Worm (Caenorhabditis elegans): ENCODE results near the gene C18E9.9.
A peak's percentile ranks its signal among the peaks of the same experiment; 100 is the strongest.

The C18E9.9 gene

DNA sequence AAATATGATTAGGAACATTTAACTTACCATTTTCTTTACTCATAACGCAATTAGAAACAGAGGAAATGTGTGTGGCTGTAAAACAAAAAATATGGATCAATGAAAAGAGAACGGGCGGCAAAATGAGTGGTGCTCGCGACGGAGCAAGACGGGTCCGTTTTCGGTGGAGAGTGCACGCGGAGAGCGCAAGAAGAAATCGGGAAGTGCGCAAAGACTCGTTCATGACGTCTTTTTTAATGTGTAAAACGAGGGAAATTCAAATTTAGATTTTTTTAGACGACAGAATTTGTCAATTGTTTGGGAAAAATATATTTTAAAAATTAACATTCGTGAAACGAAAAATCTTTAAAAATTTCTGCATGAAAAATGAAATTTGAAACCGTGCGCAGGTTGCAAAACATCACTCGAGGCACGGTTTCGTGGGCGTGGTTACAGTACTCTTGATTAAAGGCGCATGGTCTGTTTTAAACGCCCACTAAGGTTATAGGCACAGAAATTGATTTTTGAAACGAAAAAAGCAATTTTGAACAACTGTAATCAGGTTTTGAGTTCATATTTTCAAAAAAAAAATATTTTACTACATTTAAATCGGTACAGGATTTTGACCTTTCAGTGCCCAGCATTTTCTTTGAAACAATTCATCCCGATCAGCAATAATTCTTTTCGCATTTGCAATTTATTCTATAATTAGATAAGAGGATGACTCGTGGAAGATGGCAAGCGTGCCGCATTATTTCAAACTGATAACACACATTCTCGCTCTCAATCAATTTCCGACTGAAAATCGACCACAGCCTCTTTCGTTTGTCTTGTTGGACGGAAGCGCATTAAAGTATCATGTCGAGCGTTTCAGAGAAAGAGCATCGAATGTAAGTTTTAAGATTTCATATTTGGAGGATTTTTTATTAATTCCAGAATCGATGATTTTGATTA is 19.8 kb downstream of the C18E9.9 start, which contains the start of the genes szy-20 and C18E9.5:
Gene szy-20 (minus strand): TSS at position 83 of the 933 bp plus-strand sequence.
Gene C18E9.5 (plus strand): TSS at position 730 of the 933 bp plus-strand sequence.
- no peak for TF ChIP-seq ztf-29 (GFP tag; IDR thresholded peaks at IDR 0.05)
- no peak for TF ChIP-seq ref-1 (GFP tag; conservative IDR thresholded peaks at IDR 0.05)
- TF ChIP-seq cog-1 (tag; optimal IDR thresholded peaks at IDR 0.05), result peak; percentile 40

- TF ChIP-seq ref-1 (GFP tag; conservative IDR thresholded peaks at IDR 0.05) (no peak), ztf-23 (GFP tag; IDR thresholded peaks at IDR 0.05) (0 out of 2 replicates have a peak, but pooled peaks have one; percentile 48), klf-2 (GFP tag; conservative IDR thresholded peaks at IDR 0.05) (no peak), ztf-29 (GFP tag; IDR thresholded peaks at IDR 0.05) (no peak)
Measured at ce11 chrII:8964835-8965234, 24.5 kb downstream of the C18E9.9 start, which contains the start of the genes ndub-3 and C18E9.2. Gene ndub-3, minus strand, starts transcription at chrII:8964890. Gene C18E9.2, plus strand, starts transcription at chrII:8965006.

DNA sequence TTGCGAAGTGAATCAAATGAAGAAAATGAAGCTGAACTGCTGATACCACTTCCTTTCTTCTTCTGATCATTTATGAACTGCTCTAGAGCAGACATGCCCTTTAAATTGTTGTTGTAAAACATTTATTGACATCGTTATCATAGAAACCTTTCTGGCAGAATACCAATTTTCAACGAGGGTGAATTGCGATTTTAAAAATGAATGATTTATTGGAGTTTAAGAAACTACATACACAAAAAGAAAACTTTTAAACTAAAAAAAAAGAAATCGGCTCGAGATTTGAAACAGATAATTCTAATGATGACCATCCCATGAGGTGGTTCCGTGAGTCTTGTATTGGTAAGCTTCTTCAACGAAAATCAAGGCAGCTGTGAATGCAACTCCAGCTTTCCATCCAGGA is 25.3 kb downstream of the C18E9.9 start, which contains the start of gene sftd-3:
Gene sftd-3 (minus strand): TSS at position 101 of the 400 bp plus-strand sequence.
- TF ChIP-seq tab-1 (GFP tag; IDR thresholded peaks at IDR 0.05), result no peak
- no peak for TF ChIP-seq ztf-29 (GFP tag; IDR thresholded peaks at IDR 0.05)
- no peak for TF ChIP-seq ref-1 (GFP tag; conservative IDR thresholded peaks at IDR 0.05)
- no peak for TF ChIP-seq med-1 (GFP tag; optimal IDR thresholded peaks at IDR 0.05; ENCODE audit: insufficient read depth)
- no peak for TF ChIP-seq T22C8.4 (GFP tag; IDR thresholded peaks at IDR 0.05)
- no peak for TF ChIP-seq flt-1 (GFP tag; IDR thresholded peaks at IDR 0.05)
- no peak for TF ChIP-seq cog-1 (tag; optimal IDR thresholded peaks at IDR 0.05)
- no peak for TF ChIP-seq ztf-23 (GFP tag; IDR thresholded peaks at IDR 0.05)

ce11 chrII:8962206-8962605 is 27.1 kb downstream of the C18E9.9 start:
- no peak for TF ChIP-seq klf-2 (GFP tag; conservative IDR thresholded peaks at IDR 0.05)
- TF ChIP-seq flt-1 (GFP tag; IDR thresholded peaks at IDR 0.05), result no peak
- TF ChIP-seq ztf-29 (GFP tag; IDR thresholded peaks at IDR 0.05), result no peak
- no peak for TF ChIP-seq T22C8.4 (GFP tag; IDR thresholded peaks at IDR 0.05)
- TF ChIP-seq ztf-23 (GFP tag; IDR thresholded peaks at IDR 0.05), result no peak
- no peak for TF ChIP-seq tab-1 (GFP tag; IDR thresholded peaks at IDR 0.05)
- no peak for TF ChIP-seq ref-1 (GFP tag; conservative IDR thresholded peaks at IDR 0.05)
- no peak for TF ChIP-seq med-1 (GFP tag; optimal IDR thresholded peaks at IDR 0.05; ENCODE audit: insufficient read depth)
- TF ChIP-seq cog-1 (tag; optimal IDR thresholded peaks at IDR 0.05), result no peak

- no peak for TF ChIP-seq tab-1 (GFP tag; IDR thresholded peaks at IDR 0.05)
Measured at ce11 chrII:8961450-8961849, 27.9 kb downstream of the C18E9.9 start.

- TF ChIP-seq klf-2 (GFP tag; conservative IDR thresholded peaks at IDR 0.05) (no peak), flt-1 (GFP tag; IDR thresholded peaks at IDR 0.05) (no peak), tab-1 (GFP tag; IDR thresholded peaks at IDR 0.05) (no peak), ztf-23 (GFP tag; IDR thresholded peaks at IDR 0.05) (no peak), T22C8.4 (GFP tag; IDR thresholded peaks at IDR 0.05) (no peak), ref-1 (GFP tag; conservative IDR thresholded peaks at IDR 0.05) (no peak), med-1 (GFP tag; optimal IDR thresholded peaks at IDR 0.05; ENCODE audit: insufficient read depth) (no peak), ztf-29 (GFP tag; IDR thresholded peaks at IDR 0.05) (no peak), cog-1 (tag; optimal IDR thresholded peaks at IDR 0.05) (no peak)
Measured at ce11 chrII:8960414-8960813, 28.9 kb downstream of the C18E9.9 start, which contains the start of gene cal-2. Gene cal-2, plus strand, starts transcription at chrII:8960714.

ce11 chrII:8959081-8959480 is 30.3 kb downstream of the C18E9.9 start:
- TF ChIP-seq cog-1 (tag; optimal IDR thresholded peaks at IDR 0.05), result no peak
- no peak for TF ChIP-seq ref-1 (GFP tag; conservative IDR thresholded peaks at IDR 0.05)
- no peak for TF ChIP-seq tab-1 (GFP tag; IDR thresholded peaks at IDR 0.05)
- TF ChIP-seq klf-2 (GFP tag; conservative IDR thresholded peaks at IDR 0.05), result no peak
- TF ChIP-seq med-1 (GFP tag; optimal IDR thresholded peaks at IDR 0.05; ENCODE audit: insufficient read depth), result no peak
- TF ChIP-seq ztf-29 (GFP tag; IDR thresholded peaks at IDR 0.05), result no peak
- no peak for TF ChIP-seq flt-1 (GFP tag; IDR thresholded peaks at IDR 0.05)
- no peak for TF ChIP-seq T22C8.4 (GFP tag; IDR thresholded peaks at IDR 0.05)
- no peak for TF ChIP-seq ztf-23 (GFP tag; IDR thresholded peaks at IDR 0.05)

DNA sequence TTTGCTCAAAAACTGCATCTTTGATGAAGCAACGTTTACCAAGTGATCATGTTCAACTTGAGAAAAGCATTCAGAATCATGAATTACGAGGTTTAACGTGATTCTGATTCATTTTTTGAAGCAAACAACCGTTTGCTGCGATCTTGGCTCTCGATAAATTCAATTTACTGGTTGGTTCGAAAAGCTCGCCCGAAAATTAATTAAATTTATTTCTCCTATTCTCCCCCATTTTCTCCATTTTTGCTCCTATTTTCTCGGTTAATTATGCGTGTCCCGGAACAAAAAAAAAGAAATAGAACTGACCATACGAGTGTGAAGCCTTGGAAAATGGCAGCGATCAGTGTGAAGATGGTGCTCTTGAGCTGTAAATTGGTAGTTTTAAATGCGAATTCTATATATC is 32.4 kb downstream of the C18E9.9 start:
- TF ChIP-seq ztf-23 (GFP tag; IDR thresholded peaks at IDR 0.05) (no peak), ztf-29 (GFP tag; IDR thresholded peaks at IDR 0.05) (no peak), ref-1 (GFP tag; conservative IDR thresholded peaks at IDR 0.05) (no peak), tab-1 (GFP tag; IDR thresholded peaks at IDR 0.05) (no peak), T22C8.4 (GFP tag; IDR thresholded peaks at IDR 0.05) (no peak), flt-1 (GFP tag; IDR thresholded peaks at IDR 0.05) (no peak), med-1 (GFP tag; optimal IDR thresholded peaks at IDR 0.05; ENCODE audit: insufficient read depth) (no peak), cog-1 (tag; optimal IDR thresholded peaks at IDR 0.05) (no peak), klf-2 (GFP tag; conservative IDR thresholded peaks at IDR 0.05) (no peak)

- TF ChIP-seq med-1 (GFP tag; optimal IDR thresholded peaks at IDR 0.05; ENCODE audit: insufficient read depth), result no peak
- TF ChIP-seq ztf-23 (GFP tag; IDR thresholded peaks at IDR 0.05), result no peak
- TF ChIP-seq cog-1 (tag; optimal IDR thresholded peaks at IDR 0.05), result no peak
- no peak for TF ChIP-seq tab-1 (GFP tag; IDR thresholded peaks at IDR 0.05)
- no peak for TF ChIP-seq ref-1 (GFP tag; conservative IDR thresholded peaks at IDR 0.05)
- TF ChIP-seq flt-1 (GFP tag; IDR thresholded peaks at IDR 0.05), result no peak
- no peak for TF ChIP-seq ztf-29 (GFP tag; IDR thresholded peaks at IDR 0.05)
- no peak for TF ChIP-seq klf-2 (GFP tag; conservative IDR thresholded peaks at IDR 0.05)
Measured at ce11 chrII:8953703-8954102, 35.6 kb downstream of the C18E9.9 start.

- no peak for TF ChIP-seq cog-1 (tag; optimal IDR thresholded peaks at IDR 0.05)
- no peak for TF ChIP-seq tab-1 (GFP tag; IDR thresholded peaks at IDR 0.05)
- TF ChIP-seq klf-2 (GFP tag; conservative IDR thresholded peaks at IDR 0.05), result no peak
- TF ChIP-seq T22C8.4 (GFP tag; IDR thresholded peaks at IDR 0.05), result no peak
- no peak for TF ChIP-seq flt-1 (GFP tag; IDR thresholded peaks at IDR 0.05)
- no peak for TF ChIP-seq ztf-29 (GFP tag; IDR thresholded peaks at IDR 0.05)
- TF ChIP-seq ztf-23 (GFP tag; IDR thresholded peaks at IDR 0.05), result no peak
- TF ChIP-seq med-1 (GFP tag; optimal IDR thresholded peaks at IDR 0.05; ENCODE audit: insufficient read depth), result no peak
- no peak for TF ChIP-seq ref-1 (GFP tag; conservative IDR thresholded peaks at IDR 0.05)
Measured at ce11 chrII:8951270-8951669, 38.1 kb downstream of the C18E9.9 start.
